Worm (Caenorhabditis elegans): ENCODE results near the gene sre-49.

sre-49 gene

ce11 chrII:12339152-12339551 lies 20.5 kb downstream of the sre-49 start (continued):
- TF ChIP-seq lin-38 (GFP tag; IDR thresholded peaks at IDR 0.05) = peak; percentile 30; the same call in 1 of the 2 replicates
- TF ChIP-seq mdt-29 (GFP tag; IDR thresholded peaks at IDR 0.05) = no peak
- TF ChIP-seq nhr-102 (tag; optimal IDR thresholded peaks at IDR 0.05) = no peak
- no peak for TF ChIP-seq ZK546.5 (tag; optimal IDR thresholded peaks at IDR 0.05)
- no peak for TF ChIP-seq snpc-4 (tag; optimal IDR thresholded peaks at IDR 0.05)
- TF ChIP-seq hlh-11 (tag; optimal IDR thresholded peaks at IDR 0.05) = no peak
- no peak for TF ChIP-seq madf-9 (GFP tag; conservative IDR thresholded peaks at IDR 0.05)
- peak; percentile 30 for TF ChIP-seq nhr-77 (tag; optimal IDR thresholded peaks at IDR 0.05)
- no peak for TF ChIP-seq snpc-1.2 (GFP tag; IDR thresholded peaks at IDR 0.05)
- TF ChIP-seq pqm-1 (tag; optimal IDR thresholded peaks at IDR 0.05) = no peak
- no peak for TF ChIP-seq F37D6.2 (tag; optimal IDR thresholded peaks at IDR 0.05)
- TF ChIP-seq ama-1 (optimal IDR thresholded peaks at IDR 0.05) = no peak
- no peak for TF ChIP-seq php-3 (GFP tag; IDR thresholded peaks at IDR 0.05)
- TF ChIP-seq ceh-62 (tag; optimal IDR thresholded peaks at IDR 0.05) = no peak
- no peak for TF ChIP-seq zfp-3 (GFP tag; conservative IDR thresholded peaks at IDR 0.05)
- TF ChIP-seq Y75B8A.6 (GFP tag; IDR thresholded peaks at IDR 0.05) = no peak
- no peak for TF ChIP-seq mes-2 (tag; optimal IDR thresholded peaks at IDR 0.05; ENCODE audit: poor library complexity, severe bottlenecking)
- TF ChIP-seq pha-4 (GFP tag; IDR thresholded peaks at IDR 0.05) = no peak
- no peak for TF ChIP-seq pha-4 (tag; optimal IDR thresholded peaks at IDR 0.05)
- no peak for TF ChIP-seq Y105C5A.15 (GFP tag; IDR thresholded peaks at IDR 0.05)
- no peak for TF ChIP-seq F44E2.7 (GFP tag; IDR thresholded peaks at IDR 0.05)
- no peak for TF ChIP-seq mxl-2 (GFP tag; conservative IDR thresholded peaks at IDR 0.05)
- no peak for TF ChIP-seq aly-2 (tag; optimal IDR thresholded peaks at IDR 0.05)
- TF ChIP-seq zip-11 (GFP tag; IDR thresholded peaks at IDR 0.05) = no peak
- no peak for TF ChIP-seq attf-4 (tag; optimal IDR thresholded peaks at IDR 0.05)
- no peak for TF ChIP-seq daf-8 (GFP tag; IDR thresholded peaks at IDR 0.05)
- TF ChIP-seq egl-43 (GFP tag; IDR thresholded peaks at IDR 0.05) = no peak
- peak in 1 of 2 experiments; percentile 57 for TF ChIP-seq mdl-1 (tag; optimal IDR thresholded peaks at IDR 0.05)
- no peak for TF ChIP-seq ceh-32 (tag; optimal IDR thresholded peaks at IDR 0.05; ENCODE audit: poor library complexity)
- no peak for TF ChIP-seq lin-29 (GFP tag; IDR thresholded peaks at IDR 0.05)
- TF ChIP-seq unc-130 (GFP tag; optimal IDR thresholded peaks at IDR 0.05) = no peak
- no peak for TF ChIP-seq F26F4.8 (GFP tag; conservative IDR thresholded peaks at IDR 0.05)
- TF ChIP-seq lim-7 (GFP tag; IDR thresholded peaks at IDR 0.05) = no peak
- TF ChIP-seq zag-1 (tag; optimal IDR thresholded peaks at IDR 0.05) = no peak
- peak; percentile 78 for TF ChIP-seq duxl-1 (tag; optimal IDR thresholded peaks at IDR 0.05; ENCODE audit: poor library complexity)
- no peak for TF ChIP-seq T20F7.1 (GFP tag; optimal IDR thresholded peaks at IDR 0.05)
- TF ChIP-seq zip-2 (tag; optimal IDR thresholded peaks at IDR 0.05) = no peak
- peak; percentile 78 for TF ChIP-seq mep-1 (tag; optimal IDR thresholded peaks at IDR 0.05)
- no peak for TF ChIP-seq ctbp-1 (GFP tag; IDR thresholded peaks at IDR 0.05)
- no peak for TF ChIP-seq F49E8.2 (tag; optimal IDR thresholded peaks at IDR 0.05; ENCODE audit: borderline replicate concordance)
- TF ChIP-seq nhr-25 (tag; optimal IDR thresholded peaks at IDR 0.05; ENCODE audit: borderline replicate concordance, insufficient read depth) = peak; percentile 27
- peak; percentile 57 for TF ChIP-seq rbr-2 (tag; optimal IDR thresholded peaks at IDR 0.05)
- TF ChIP-seq dmd-9 (GFP tag; IDR thresholded peaks at IDR 0.05) = no peak
- TF ChIP-seq ZK337.2 (GFP tag; IDR thresholded peaks at IDR 0.05) = no peak
- TF ChIP-seq ztf-7 (tag; optimal IDR thresholded peaks at IDR 0.05) = no peak
- peak; percentile 98 for TF ChIP-seq aha-1 (tag)
- TF ChIP-seq hlh-30 (tag; optimal IDR thresholded peaks at IDR 0.05; ENCODE audit: insufficient read depth) = peak; percentile 95
- peak; percentile 65 to 94 for TF ChIP-seq lsy-2 (tag; optimal IDR thresholded peaks at IDR 0.05)
- no peak for TF ChIP-seq zfp-2 (tag; optimal IDR thresholded peaks at IDR 0.05)
- TF ChIP-seq cey-2 (tag; optimal IDR thresholded peaks at IDR 0.05; ENCODE audit: borderline replicate concordance, insufficient read depth) = no peak
- no peak for TF ChIP-seq unc-39 (tag; optimal IDR thresholded peaks at IDR 0.05)

Measured in whole organism, L4 larva.